Fruit fly (Drosophila melanogaster) whole organism, embryonic: ENCODE data around the gene Dif.

Source experiments
- Blimp-1 ChIP-seq: fragments of 200-800 bp; sonication (Bioruptor generic); optimal IDR thresholded peaks from 3 replicates; lab custom pipeline; 2018; ENCODE audit warnings: missing biosample characterization, missing genetic modification characterization, mild to moderate bottlenecking, moderate library complexity, missing genetic modification reagents
- CG10462 ChIP-seq: fragments of 200-800 bp; sonication (Bioruptor generic); optimal IDR thresholded peaks from 2 replicates; lab custom pipeline; 2016; ENCODE audit warnings: missing biosample characterization, missing genetic modification characterization
- CG10543 ChIP-seq: fragments of 200-800 bp; sonication (Bioruptor generic); optimal IDR thresholded peaks from 3 replicates; lab custom pipeline; 2017; ENCODE audit warnings: missing biosample characterization, mild to moderate bottlenecking, missing genetic modification characterization, moderate library complexity
- CG12299 ChIP-seq: fragments of 200-800 bp; sonication (Bioruptor generic); optimal IDR thresholded peaks from 2 replicates; lab custom pipeline; 2018; ENCODE audit warnings: missing biosample characterization, mild to moderate bottlenecking, missing genetic modification characterization
- CG12769 ChIP-seq: fragments of 200-800 bp; sonication (Bioruptor generic); optimal IDR thresholded peaks from 2 replicates; lab custom pipeline; 2019; ENCODE audit warnings: missing biosample characterization, mild to moderate bottlenecking, missing genetic modification characterization, moderate library complexity
- CG15073 ChIP-seq: fragments of 200-800 bp; sonication (Bioruptor generic); optimal IDR thresholded peaks from 2 replicates; lab custom pipeline; 2016; ENCODE audit warnings: missing biosample characterization, missing genetic modification characterization
- CG1602 ChIP-seq: fragments of 200-800 bp; sonication (Bioruptor generic); optimal IDR thresholded peaks from 3 replicates; lab custom pipeline; 2016; ENCODE audit warnings: missing biosample characterization, missing genetic modification characterization
- CG16815 ChIP-seq: fragments of 200-800 bp; sonication (Bioruptor generic); optimal IDR thresholded peaks from 3 replicates; lab custom pipeline; 2017; ENCODE audit warnings: missing biosample characterization, mild to moderate bottlenecking, missing genetic modification characterization
- CG17328 ChIP-seq: fragments of 200-800 bp; sonication (Bioruptor generic); IDR thresholded peaks from 2 replicates; pipeline ENCODE4 v1.3.6; 2022; ENCODE audit warnings: missing biosample characterization, missing genetic modification characterization
- CG17361 ChIP-seq: fragments of 200-800 bp; sonication (Bioruptor generic); IDR thresholded peaks from 3 replicates; pipeline ENCODE4 v1.3.6; 2022; ENCODE audit warnings: missing biosample characterization, missing genetic modification characterization
- CG17802 ChIP-seq: fragments of 200-800 bp; sonication (Bioruptor generic); optimal IDR thresholded peaks from 2 replicates; lab custom pipeline; 2018; ENCODE audit warnings: missing biosample characterization, mild to moderate bottlenecking, missing genetic modification characterization, moderate library complexity
- CG2678 ChIP-seq: fragments of 200-800 bp; sonication (Bioruptor generic); optimal IDR thresholded peaks from 3 replicates; lab custom pipeline; 2019; ENCODE audit warnings: missing biosample characterization, mild to moderate bottlenecking, missing genetic modification characterization, moderate library complexity
- CG32532 ChIP-seq: fragments of 200-800 bp; sonication (Bioruptor generic); IDR thresholded peaks from 2 replicates; pipeline ENCODE4 v1.3.6; 2022; ENCODE audit warnings: missing biosample characterization, missing genetic modification characterization
- CG5180 ChIP-seq: fragments of 200-800 bp; sonication (Bioruptor generic); optimal IDR thresholded peaks from 3 replicates; lab custom pipeline; 2017; ENCODE audit warnings: missing biosample characterization, missing genetic modification characterization, mild to moderate bottlenecking, moderate library complexity, missing genetic modification reagents
- CG5245 ChIP-seq: fragments of 200-800 bp; sonication (Bioruptor generic); optimal IDR thresholded peaks from 3 replicates; lab custom pipeline; 2016; ENCODE audit warnings: missing biosample characterization, missing genetic modification characterization
- CG5953 ChIP-seq: fragments of 200-800 bp; sonication (Bioruptor generic); IDR thresholded peaks from 2 replicates; pipeline ENCODE4 v1.3.6; 2022; ENCODE audit warnings: missing biosample characterization, missing genetic modification characterization
- CG7963 ChIP-seq: fragments of 200-800 bp; sonication (Bioruptor generic); IDR thresholded peaks from 3 replicates; pipeline ENCODE4 v1.3.6; 2022; ENCODE audit warnings: missing biosample characterization, missing genetic modification characterization; ENCODE audit not compliant: partially characterized antibody
- CG8765 ChIP-seq: fragments of 200-800 bp; sonication (Bioruptor generic); IDR thresholded peaks from 2 replicates; pipeline ENCODE4 v1.3.6; 2022; ENCODE audit warnings: missing biosample characterization, missing genetic modification characterization
- CTCF ChIP-seq: fragments of 200-800 bp; sonication (Bioruptor generic); optimal IDR thresholded peaks from 2 replicates; lab custom pipeline; 2017; ENCODE audit warnings: missing biosample characterization, mild to moderate bottlenecking, missing genetic modification characterization, moderate library complexity
- Dek ChIP-seq: fragments of 200-800 bp; sonication (Bioruptor generic); optimal IDR thresholded peaks from 3 replicates; lab custom pipeline; 2019; ENCODE audit warnings: missing biosample characterization, mild to moderate bottlenecking, missing genetic modification characterization, moderate library complexity
- Ets65A ChIP-seq: fragments of 200-800 bp; sonication (Bioruptor generic); peaks from one replicate; lab custom pipeline; 2016; ENCODE audit warnings: missing biosample characterization, missing genetic modification characterization
- HmgD ChIP-seq: fragments of 200-800 bp; sonication (Bioruptor generic); optimal IDR thresholded peaks from 3 replicates; lab custom pipeline; 2016; ENCODE audit warnings: missing biosample characterization, missing genetic modification characterization
- Hmr ChIP-seq: fragments of 200-800 bp; sonication (Bioruptor generic); optimal IDR thresholded peaks from 3 replicates; lab custom pipeline; 2017; ENCODE audit warnings: mild to moderate bottlenecking, missing biosample characterization, missing genetic modification reagents, missing genetic modification characterization
- MTF-1 ChIP-seq: fragments of 200-800 bp; sonication (Bioruptor generic); optimal IDR thresholded peaks from 2 replicates; lab custom pipeline; 2018; ENCODE audit warnings: missing biosample characterization, mild to moderate bottlenecking, missing genetic modification characterization, borderline replicate concordance
- Mad ChIP-seq: fragments of 200-800 bp; sonication (Bioruptor generic); optimal IDR thresholded peaks from 2 replicates; lab custom pipeline; 2016; ENCODE audit warnings: missing biosample characterization, missing genetic modification characterization
- Myb ChIP-seq: fragments of 200-800 bp; sonication (Bioruptor generic); optimal IDR thresholded peaks from 2 replicates; lab custom pipeline; 2016; ENCODE audit warnings: missing biosample characterization, missing genetic modification characterization
- Ravus ChIP-seq: fragments of 200-800 bp; sonication (Bioruptor generic); IDR thresholded peaks from 2 replicates; pipeline ENCODE4 v1.3.6; 2022; ENCODE audit warnings: missing biosample characterization, missing genetic modification characterization
- Sox102F ChIP-seq: fragments of 200-800 bp; sonication (Bioruptor generic); optimal IDR thresholded peaks from 2 replicates; lab custom pipeline; 2018; ENCODE audit warnings: missing biosample characterization, mild to moderate bottlenecking, missing genetic modification characterization, moderate library complexity
- Tbp ChIP-seq: fragments of >200 bp; optimal IDR thresholded peaks from 2 replicates; lab custom pipeline; 2018; ENCODE audit warnings: missing biosample characterization, missing genetic modification characterization
- ac ChIP-seq: fragments of 200-800 bp; sonication (Bioruptor generic); optimal IDR thresholded peaks from 3 replicates; lab custom pipeline; 2017; ENCODE audit warnings: missing biosample characterization, mild to moderate bottlenecking, missing genetic modification characterization
- aop ChIP-seq: fragments of 200-800 bp; sonication (Bioruptor generic); IDR thresholded peaks from 2 replicates; pipeline ENCODE4 v1.3.6; 2022; ENCODE audit warnings: missing biosample characterization, missing genetic modification characterization
- ara ChIP-seq: fragments of 200-800 bp; sonication (Bioruptor generic); IDR thresholded peaks from 2 replicates; pipeline ENCODE4 v1.3.6; 2022; ENCODE audit warnings: missing biosample characterization, missing genetic modification characterization
- bigmax ChIP-seq: fragments of 200-800 bp; sonication (Bioruptor generic); optimal IDR thresholded peaks from 2 replicates; lab custom pipeline; 2018; ENCODE audit warnings: missing biosample characterization, mild to moderate bottlenecking, missing genetic modification characterization
- bowl ChIP-seq: fragments of 200-800 bp; sonication (Bioruptor generic); IDR thresholded peaks from 2 replicates; pipeline ENCODE4 v1.3.6; 2022; ENCODE audit warnings: missing biosample characterization, missing genetic modification characterization
- croc ChIP-seq: fragments of 200-800 bp; sonication (Bioruptor generic); conservative IDR thresholded peaks from 3 replicates; pipeline ENCODE4 v1.3.6; 2022; ENCODE audit warnings: missing biosample characterization, missing genetic modification characterization
- da ChIP-seq: fragments of 200-800 bp; sonication (Bioruptor generic); optimal IDR thresholded peaks from 2 replicates; lab custom pipeline; 2016; ENCODE audit warnings: missing biosample characterization, missing genetic modification characterization
- dpn ChIP-seq, 2 experiments: fragments of 200-800 bp; sonication (Bioruptor generic); optimal IDR thresholded peaks; 3 replicates each; lab custom pipeline; 2016; ENCODE audit warnings: missing biosample characterization in 2 of 2, missing genetic modification characterization in 2 of 2
- ewg ChIP-seq: fragments of 200-800 bp; sonication (Bioruptor generic); optimal IDR thresholded peaks from 3 replicates; lab custom pipeline; 2017; ENCODE audit warnings: mild to moderate bottlenecking, missing biosample characterization, missing genetic modification reagents, missing genetic modification characterization
- fd64A ChIP-seq: fragments of 200-800 bp; sonication (Bioruptor generic); optimal IDR thresholded peaks from 3 replicates; lab custom pipeline; 2018; ENCODE audit warnings: missing biosample characterization, mild to moderate bottlenecking, missing genetic modification characterization
- h ChIP-seq: fragments of >200 bp; optimal IDR thresholded peaks from 2 replicates; lab custom pipeline; 2017
- mirr ChIP-seq: fragments of 200-800 bp; sonication (Bioruptor generic); optimal IDR thresholded peaks from 3 replicates; lab custom pipeline; 2018; ENCODE audit warnings: missing biosample characterization, mild to moderate bottlenecking, missing genetic modification characterization
- nau ChIP-seq: fragments of 200-800 bp; sonication (Bioruptor generic); optimal IDR thresholded peaks from 3 replicates; lab custom pipeline; 2017; ENCODE audit warnings: missing biosample characterization, mild to moderate bottlenecking, missing genetic modification characterization, missing genetic modification reagents
- pho ChIP-seq: fragments of 200-800 bp; sonication (Bioruptor generic); optimal IDR thresholded peaks from 2 replicates; lab custom pipeline; 2016; ENCODE audit warnings: missing biosample characterization, missing genetic modification characterization
- sc ChIP-seq, 3 experiments: fragments of >200 bp in 2 of 3; fragments of 200-800 bp in 1 of 3; sonication (Bioruptor generic) in 1 of 3; optimal IDR thresholded peaks; 2 replicates in 2 of 3; 3 replicates in 1 of 3; lab custom pipeline; 2017; ENCODE audit warnings: mild to moderate bottlenecking in 1 of 3, missing biosample characterization in 1 of 3, missing genetic modification characterization in 1 of 3, missing genetic modification reagents in 1 of 3
- slou ChIP-seq: fragments of 200-800 bp; sonication (Bioruptor generic); optimal IDR thresholded peaks from 3 replicates; lab custom pipeline; 2016; ENCODE audit warnings: missing biosample characterization, missing genetic modification characterization
- sna ChIP-seq: fragments of 200-800 bp; sonication (Bioruptor generic); IDR thresholded peaks from 2 replicates; pipeline ENCODE4 v1.3.6; 2022; ENCODE audit warnings: missing biosample characterization, missing genetic modification characterization; ENCODE audit not compliant: partially characterized antibody
- tll ChIP-seq, 2 experiments: fragments of 200-800 bp in 1 of 2; fragments of >200 bp in 1 of 2; sonication (Bioruptor generic) in 1 of 2; optimal IDR thresholded peaks; 2 replicates each; lab custom pipeline; 2017 to 2019; ENCODE audit warnings: missing biosample characterization in 2 of 2, missing genetic modification characterization in 2 of 2, mild to moderate bottlenecking in 1 of 2, moderate library complexity in 1 of 2
- vvl ChIP-seq: fragments of 200-800 bp; sonication (Bioruptor generic); IDR thresholded peaks from 2 replicates; pipeline ENCODE4 v1.3.6; 2022; ENCODE audit warnings: missing biosample characterization, missing genetic modification characterization
- zen ChIP-seq: fragments of 200-800 bp; sonication (Bioruptor generic); optimal IDR thresholded peaks from 3 replicates; lab custom pipeline; 2018; ENCODE audit warnings: missing biosample characterization, mild to moderate bottlenecking, missing genetic modification characterization, moderate library complexity

The Dif gene

dm6 chr2L:17429788-17430587 lies 3.0 kb downstream of the Dif start:
- TF ChIP-seq ewg (GFP tag; lab: Kevin White, UChicago): peak; percentile 84
- no peak for TF ChIP-seq Tbp
- TF ChIP-seq CG7963 (GFP tag; lab: Robert Waterston, UW): no peak
- TF ChIP-seq CG12769: peak; percentile 88
- TF ChIP-seq slou (GFP tag; lab: Kevin White, UChicago): peak; percentile 54
- TF ChIP-seq MTF-1 (GFP tag; lab: Kevin White, UChicago): peak; percentile 78
- peak; percentile 93 for TF ChIP-seq croc (GFP tag; lab: Robert Waterston, UW)
- peak; percentile 79 for TF ChIP-seq CG16815 (GFP tag; lab: Kevin White, UChicago)
- TF ChIP-seq sc (optimal IDR thresholded peaks at IDR 0.05; lab: Kevin White, UChicago): no peak
- peak; percentile 92 for TF ChIP-seq sc (GFP tag; optimal IDR thresholded peaks at IDR 0.05; lab: Kevin White, UChicago)
- peak; percentile 86 for TF ChIP-seq Ravus (GFP tag; lab: Robert Waterston, UW)
- peak; percentile 94 for TF ChIP-seq nau (GFP tag; lab: Kevin White, UChicago)
- TF ChIP-seq Sox102F: peak; percentile 99
- TF ChIP-seq CG17361 (GFP tag; lab: Robert Waterston, UW): peak; percentile 100
- TF ChIP-seq mirr (GFP tag; lab: Kevin White, UChicago): peak; percentile 4
- TF ChIP-seq CG12299 (tag; lab: Kevin White, UChicago): peak; percentile 79
- peak; percentile 44 for TF ChIP-seq CG5245 (GFP tag; lab: Kevin White, UChicago)
- TF ChIP-seq CG10543 (GFP tag; lab: Kevin White, UChicago): peak; percentile 83
- TF ChIP-seq da (GFP tag; lab: Kevin White, UChicago): no peak
- TF ChIP-seq CG32532 (GFP tag; lab: Robert Waterston, UW): peak; percentile 87
- no peak for TF ChIP-seq sna (GFP tag; lab: Robert Waterston, UW)
- TF ChIP-seq Ets65A (GFP tag; lab: Kevin White, UChicago): peak; percentile 91
- peak; percentile 49 for TF ChIP-seq Mad (GFP tag; lab: Kevin White, UChicago)
- peak; percentile 35 for TF ChIP-seq CG15073 (GFP tag; lab: Kevin White, UChicago)
- peak; percentile 81 for TF ChIP-seq vvl (GFP tag; lab: Robert Waterston, UW)
- peak; percentile 95 for TF ChIP-seq Hmr (GFP tag; lab: Kevin White, UChicago)
- TF ChIP-seq Dek (tag; lab: Kevin White, UChicago): peak; percentile 95
- peak; percentile 72 for TF ChIP-seq CTCF (GFP tag; lab: Kevin White, UChicago)
- no peak for TF ChIP-seq HmgD
- no peak for TF ChIP-seq bigmax (GFP tag; lab: Kevin White, UChicago)
- TF ChIP-seq CG5953: peak; percentile 83
- peak; percentile 39 for TF ChIP-seq Myb (GFP tag; lab: Kevin White, UChicago)
- TF ChIP-seq dpn (GFP tag; optimal IDR thresholded peaks at IDR 0.05; lab: Kevin White, UChicago): peak; percentile 52 to 93
- peak; percentile 81 for TF ChIP-seq CG17328 (GFP tag; lab: Robert Waterston, UW)
- TF ChIP-seq h: no peak
- TF ChIP-seq pho (GFP tag; lab: Kevin White, UChicago): no peak
- peak; percentile 29 for TF ChIP-seq CG10462 (GFP tag; lab: Kevin White, UChicago)
- no peak for TF ChIP-seq ac (GFP tag; lab: Kevin White, UChicago)
- peak; percentile 84 for TF ChIP-seq CG1602 (GFP tag; lab: Kevin White, UChicago)
- TF ChIP-seq CG2678: peak; percentile 99
- TF ChIP-seq zen (tag; lab: Kevin White, UChicago): peak; percentile 93
- TF ChIP-seq CG5180 (GFP tag; lab: Kevin White, UChicago): peak; percentile 92
- TF ChIP-seq fd64A (GFP tag; lab: Kevin White, UChicago): peak; percentile 63
- peak; percentile 97 for TF ChIP-seq Blimp-1 (GFP tag; lab: Kevin White, UChicago)
- TF ChIP-seq CG17802: peak; percentile 80
- no peak for TF ChIP-seq tll (GFP tag; optimal IDR thresholded peaks at IDR 0.05; lab: Kevin White, UChicago)
- TF ChIP-seq aop (GFP tag; lab: Robert Waterston, UW): 0 out of 2 replicates have a peak, but pooled peaks have one; percentile 67
- peak; percentile 84; the same call in 1 of the 2 replicates for TF ChIP-seq ara (GFP tag; lab: Robert Waterston, UW)
- peak; percentile 66; the same call in 1 of the 2 replicates for TF ChIP-seq bowl (GFP tag; lab: Robert Waterston, UW)
- TF ChIP-seq CG8765: no peak
